Fruit fly (Drosophila melanogaster) whole organism, embryonic: ENCODE data around the gene drongo.

Experiments used
- BEAF-32 ChIP-seq: fragments of 200-800 bp; sonication (Bioruptor generic); optimal IDR thresholded peaks from 3 replicates; lab custom pipeline; 2017; ENCODE audit warnings: missing biosample characterization, missing genetic modification characterization, mild to moderate bottlenecking, moderate library complexity, missing genetic modification reagents
- CG10274 ChIP-seq: fragments of 200-800 bp; sonication (Bioruptor generic); optimal IDR thresholded peaks from 3 replicates; lab custom pipeline; 2017; ENCODE audit warnings: missing biosample characterization, mild to moderate bottlenecking, missing genetic modification characterization
- CG10462 ChIP-seq: fragments of 200-800 bp; sonication (Bioruptor generic); optimal IDR thresholded peaks from 2 replicates; lab custom pipeline; 2016; ENCODE audit warnings: missing biosample characterization, missing genetic modification characterization
- CG11398 ChIP-seq: fragments of 200-800 bp; sonication (Bioruptor generic); optimal IDR thresholded peaks from 2 replicates; lab custom pipeline; 2016; ENCODE audit warnings: missing biosample characterization, missing genetic modification characterization
- CG12155 ChIP-seq: fragments of 200-800 bp; sonication (Bioruptor generic); optimal IDR thresholded peaks from 3 replicates; lab custom pipeline; 2016; ENCODE audit warnings: missing biosample characterization, missing genetic modification characterization
- CG12236 ChIP-seq: fragments of 200-800 bp; sonication (Bioruptor generic); optimal IDR thresholded peaks from 2 replicates; lab custom pipeline; 2016; ENCODE audit warnings: missing biosample characterization, missing genetic modification characterization
- CG1233 ChIP-seq: fragments of 200-800 bp; sonication (Bioruptor generic); optimal IDR thresholded peaks from 4 replicates; lab custom pipeline; 2018; ENCODE audit warnings: missing biosample characterization, mild to moderate bottlenecking, missing genetic modification characterization
- CG13424 ChIP-seq: fragments of 200-800 bp; sonication (Bioruptor generic); optimal IDR thresholded peaks from 2 replicates; lab custom pipeline; 2019; ENCODE audit warnings: missing biosample characterization, mild to moderate bottlenecking, missing genetic modification characterization, moderate library complexity
- CG14860 ChIP-seq: fragments of 200-800 bp; sonication (Bioruptor generic); IDR thresholded peaks from 3 replicates; pipeline ENCODE4 v1.3.6; 2022; ENCODE audit warnings: missing biosample characterization, missing genetic modification characterization; ENCODE audit not compliant: partially characterized antibody
- CG17186 ChIP-seq: fragments of 200-800 bp; sonication (Bioruptor generic); optimal IDR thresholded peaks from 3 replicates; lab custom pipeline; 2017; ENCODE audit warnings: missing biosample characterization, missing genetic modification reagents, missing genetic modification characterization
- CG1792 ChIP-seq: fragments of 200-800 bp; sonication (Bioruptor generic); optimal IDR thresholded peaks from 2 replicates; lab custom pipeline; 2016; ENCODE audit warnings: missing biosample characterization, missing genetic modification characterization
- CG2712 ChIP-seq: fragments of 200-800 bp; optimal IDR thresholded peaks from 3 replicates; lab custom pipeline; 2019; ENCODE audit warnings: missing biosample characterization, mild to moderate bottlenecking, missing genetic modification characterization, moderate library complexity
- CG30403 ChIP-seq: fragments of 200-800 bp; sonication (Bioruptor generic); optimal IDR thresholded peaks from 3 replicates; lab custom pipeline; 2016; ENCODE audit warnings: missing biosample characterization, missing genetic modification characterization
- CG32772 ChIP-seq: fragments of 200-800 bp; sonication (Bioruptor generic); IDR thresholded peaks from 2 replicates; pipeline ENCODE4 v1.3.6; 2022; ENCODE audit warnings: missing biosample characterization, missing genetic modification characterization
- CG3281 ChIP-seq: fragments of 200-800 bp; sonication (Bioruptor generic); optimal IDR thresholded peaks from 3 replicates; lab custom pipeline; 2017; ENCODE audit warnings: missing biosample characterization, mild to moderate bottlenecking, missing genetic modification characterization
- CG33213 ChIP-seq: fragments of 200-800 bp; sonication (Bioruptor generic); optimal IDR thresholded peaks from 3 replicates; lab custom pipeline; 2016; ENCODE audit warnings: missing biosample characterization, missing genetic modification characterization
- CG3407 ChIP-seq: fragments of 200-800 bp; sonication (Bioruptor generic); optimal IDR thresholded peaks from 2 replicates; lab custom pipeline; 2018; ENCODE audit warnings: missing biosample characterization, mild to moderate bottlenecking, missing genetic modification characterization
- CG34224 ChIP-seq: fragments of 200-800 bp; sonication (Bioruptor generic); IDR thresholded peaks from 3 replicates; pipeline ENCODE4 v1.3.6; 2022; ENCODE audit warnings: missing biosample characterization, missing genetic modification characterization; ENCODE audit not compliant: partially characterized antibody
- CG6683 ChIP-seq: fragments of 200-800 bp; sonication (Bioruptor generic); optimal IDR thresholded peaks from 2 replicates; lab custom pipeline; 2017; ENCODE audit warnings: missing biosample characterization, mild to moderate bottlenecking, missing genetic modification characterization, missing genetic modification reagents
- CG6765 ChIP-seq: fragments of 200-800 bp; sonication (Bioruptor generic); optimal IDR thresholded peaks from 3 replicates; lab custom pipeline; 2017; ENCODE audit warnings: missing biosample characterization, mild to moderate bottlenecking, missing genetic modification characterization
- CG7963 ChIP-seq: fragments of 200-800 bp; sonication (Bioruptor generic); IDR thresholded peaks from 3 replicates; pipeline ENCODE4 v1.3.6; 2022; ENCODE audit warnings: missing biosample characterization, missing genetic modification characterization; ENCODE audit not compliant: partially characterized antibody
- CG8281 ChIP-seq: fragments of 200-800 bp; sonication (Bioruptor generic); optimal IDR thresholded peaks from 2 replicates; lab custom pipeline; 2018; ENCODE audit warnings: missing biosample characterization, mild to moderate bottlenecking, missing genetic modification characterization, moderate library complexity
- CG8478 ChIP-seq: fragments of >200 bp; optimal IDR thresholded peaks from 2 replicates; lab custom pipeline; 2018
- Chrac-16 ChIP-seq: fragments of 200-800 bp; sonication (Bioruptor generic); optimal IDR thresholded peaks from 3 replicates; lab custom pipeline; 2016; ENCODE audit warnings: missing biosample characterization, missing genetic modification characterization
- Doc2 ChIP-seq: fragments of 200-800 bp; sonication (Bioruptor generic); IDR thresholded peaks from 2 replicates; pipeline ENCODE4 v1.3.6; 2022; ENCODE audit warnings: missing biosample characterization, missing genetic modification characterization
- E2f2 ChIP-seq: fragments of 200-800 bp; sonication (Bioruptor generic); IDR thresholded peaks from 2 replicates; pipeline ENCODE4 v1.3.6; 2022; ENCODE audit warnings: missing biosample characterization, missing genetic modification characterization
- Elba2 ChIP-seq: fragments of 200-800 bp; sonication (Bioruptor generic); optimal IDR thresholded peaks from 3 replicates; lab custom pipeline; 2016; ENCODE audit warnings: missing biosample characterization, missing genetic modification characterization
- Ets65A ChIP-seq: fragments of 200-800 bp; sonication (Bioruptor generic); peaks from one replicate; lab custom pipeline; 2016; ENCODE audit warnings: missing biosample characterization, missing genetic modification characterization
- H15 ChIP-seq: fragments of 200-800 bp; sonication (Bioruptor generic); IDR thresholded peaks from 3 replicates; pipeline ENCODE4 v1.3.6; 2022; ENCODE audit warnings: missing biosample characterization, missing genetic modification characterization
- HmgD ChIP-seq: fragments of 200-800 bp; sonication (Bioruptor generic); optimal IDR thresholded peaks from 3 replicates; lab custom pipeline; 2016; ENCODE audit warnings: missing biosample characterization, missing genetic modification characterization
- Hmx ChIP-seq: fragments of 200-800 bp; sonication (Bioruptor generic); optimal IDR thresholded peaks from 2 replicates; lab custom pipeline; 2016; ENCODE audit warnings: missing biosample characterization, missing genetic modification characterization
- Lim3 ChIP-seq: fragments of 200-800 bp; sonication (Bioruptor generic); IDR thresholded peaks from 2 replicates; pipeline ENCODE4 v1.3.6; 2022; ENCODE audit warnings: missing biosample characterization, missing genetic modification characterization
- MBD-R2 ChIP-seq: fragments of 200-800 bp; sonication (Bioruptor generic); IDR thresholded peaks from 2 replicates; pipeline ENCODE4 v1.3.6; 2022; ENCODE audit warnings: missing biosample characterization, missing genetic modification characterization
- MTF-1 ChIP-seq: fragments of 200-800 bp; sonication (Bioruptor generic); optimal IDR thresholded peaks from 2 replicates; lab custom pipeline; 2018; ENCODE audit warnings: missing biosample characterization, mild to moderate bottlenecking, missing genetic modification characterization, borderline replicate concordance
- NC2β ChIP-seq: fragments of 200-800 bp; sonication (Bioruptor generic); optimal IDR thresholded peaks from 2 replicates; lab custom pipeline; 2016; ENCODE audit warnings: missing biosample characterization, missing genetic modification characterization
- Trl ChIP-seq, 3 experiments: fragments of >200 bp in 2 of 3; fragments of 200-800 bp in 1 of 3; sonication (Bioruptor generic) in 1 of 3; optimal IDR thresholded peaks; 2 replicates in 1 of 3; 3 replicates in 2 of 3; lab custom pipeline; 2016 to 2017; ENCODE audit warnings: missing biosample characterization in 1 of 3, missing genetic modification characterization in 1 of 3
- ap ChIP-seq: fragments of 200-800 bp; sonication (Bioruptor generic); IDR thresholded peaks from 2 replicates; pipeline ENCODE4 v1.3.6; 2022; ENCODE audit warnings: missing biosample characterization, missing genetic modification characterization
- bab2 ChIP-seq: fragments of 200-800 bp; sonication (Bioruptor generic); optimal IDR thresholded peaks from 2 replicates; lab custom pipeline; 2016; ENCODE audit warnings: missing biosample characterization, missing genetic modification characterization
- bigmax ChIP-seq: fragments of 200-800 bp; sonication (Bioruptor generic); optimal IDR thresholded peaks from 2 replicates; lab custom pipeline; 2018; ENCODE audit warnings: missing biosample characterization, mild to moderate bottlenecking, missing genetic modification characterization
- exex ChIP-seq: fragments of 200-800 bp; sonication (Bioruptor generic); optimal IDR thresholded peaks from 4 replicates; lab custom pipeline; 2018; ENCODE audit warnings: missing biosample characterization, mild to moderate bottlenecking, missing genetic modification characterization, moderate library complexity
- grn ChIP-seq: fragments of 200-800 bp; sonication (Bioruptor generic); optimal IDR thresholded peaks from 3 replicates; lab custom pipeline; 2017; ENCODE audit warnings: missing biosample characterization, missing genetic modification characterization
- hkb ChIP-seq, 2 experiments: fragments of 200-800 bp in 1 of 2; fragments of >200 bp in 1 of 2; sonication (Bioruptor generic) in 1 of 2; IDR thresholded peaks in 1 of 2; optimal IDR thresholded peaks in 1 of 2; 2 replicates each; pipeline versions ENCODE4 v1.3.6 to Lab custom; 2017 to 2022; ENCODE audit warnings: missing biosample characterization in 1 of 2, missing genetic modification characterization in 1 of 2
- ind ChIP-seq: fragments of 200-800 bp; sonication (Bioruptor generic); optimal IDR thresholded peaks from 3 replicates; lab custom pipeline; 2016; ENCODE audit warnings: missing biosample characterization, missing genetic modification characterization
- kah ChIP-seq: fragments of 200-800 bp; sonication (Bioruptor generic); optimal IDR thresholded peaks from 2 replicates; lab custom pipeline; 2018; ENCODE audit warnings: missing biosample characterization, mild to moderate bottlenecking, missing genetic modification characterization
- maf-S ChIP-seq: fragments of 200-800 bp; sonication (Bioruptor generic); optimal IDR thresholded peaks from 2 replicates; lab custom pipeline; 2016; ENCODE audit warnings: missing biosample characterization, missing genetic modification characterization
- pnt ChIP-seq: fragments of 200-800 bp; sonication (Bioruptor generic); optimal IDR thresholded peaks from 3 replicates; lab custom pipeline; 2016; ENCODE audit warnings: missing biosample characterization, missing genetic modification characterization
- repo ChIP-seq: fragments of 200-800 bp; sonication (Bioruptor generic); optimal IDR thresholded peaks from 2 replicates; lab custom pipeline; 2016; ENCODE audit warnings: missing biosample characterization, missing genetic modification characterization
- salm ChIP-seq: fragments of 200-800 bp; sonication (Bioruptor generic); optimal IDR thresholded peaks from 2 replicates; lab custom pipeline; 2018; ENCODE audit warnings: missing biosample characterization, mild to moderate bottlenecking, missing genetic modification characterization
- tap ChIP-seq: fragments of 200-800 bp; optimal IDR thresholded peaks from 3 replicates; lab custom pipeline; 2019; ENCODE audit warnings: missing biosample characterization, mild to moderate bottlenecking, missing genetic modification characterization, moderate library complexity
- unc-4 ChIP-seq: fragments of 200-800 bp; sonication (Bioruptor generic); IDR thresholded peaks from 2 replicates; pipeline ENCODE4 v1.3.6; 2022; ENCODE audit warnings: missing biosample characterization, missing genetic modification characterization; ENCODE audit not compliant: partially characterized antibody

drongo gene

dm6 chr2L:841708-842107, 9.2 kb downstream of the drongo start (continued):
- TF ChIP-seq CG12155 (GFP tag; lab: Kevin White, UChicago) (peak; percentile 70), CG10274 (peak; percentile 55), CG33213 (GFP tag; lab: Kevin White, UChicago) (no peak), pnt (GFP tag; lab: Kevin White, UChicago) (no peak), CG3407 (GFP tag; lab: Kevin White, UChicago) (peak; percentile 19), exex (tag; lab: Kevin White, UChicago) (peak; percentile 24), CG14860 (GFP tag; lab: Robert Waterston, UW) (no peak), salm (tag; lab: Kevin White, UChicago) (no peak), CG7963 (GFP tag; lab: Robert Waterston, UW) (no peak), CG10462 (GFP tag; lab: Kevin White, UChicago) (peak; percentile 35), bab2 (GFP tag; lab: Kevin White, UChicago) (peak; percentile 35), Elba2 (no peak), CG13424 (peak; percentile 58), CG8281 (tag; lab: Kevin White, UChicago) (peak; percentile 32), MBD-R2 (GFP tag; lab: Robert Waterston, UW) (peak; percentile 76; the same call in 1 of the 2 replicates), CG2712 (tag; lab: Kevin White, UChicago) (peak; percentile 68), Trl (optimal IDR thresholded peaks at IDR 0.05; lab: Kevin White, UChicago) (no peak), Trl (GFP tag; optimal IDR thresholded peaks at IDR 0.05; lab: Kevin White, UChicago) (peak; percentile 32), CG1233 (GFP tag; lab: Kevin White, UChicago) (peak; percentile 57), H15 (GFP tag; lab: Robert Waterston, UW) (peak; percentile 74; the same call in 2 of the 3 replicates), maf-S (GFP tag; lab: Kevin White, UChicago) (peak; percentile 48), CG34224 (GFP tag; lab: Robert Waterston, UW) (no peak), CG1792 (GFP tag; lab: Kevin White, UChicago) (peak; percentile 19), kah (GFP tag; lab: Kevin White, UChicago) (peak; percentile 11), CG12236 (peak; percentile 19), grn (GFP tag; lab: Kevin White, UChicago) (no peak), Chrac-16 (GFP tag; lab: Kevin White, UChicago) (peak; percentile 70), CG8478 (lab: Kevin White, UChicago) (no peak), HmgD (GFP tag; lab: Kevin White, UChicago) (no peak), E2f2 (GFP tag; lab: Robert Waterston, UW) (peak; percentile 61), Hmx (GFP tag; lab: Kevin White, UChicago) (no peak), Lim3 (GFP tag; lab: Robert Waterston, UW) (peak; percentile 52; the same call in 1 of the 2 replicates), ap (GFP tag; lab: Robert Waterston, UW) (peak; percentile 51; the same call in 1 of the 2 replicates), bigmax (GFP tag; lab: Kevin White, UChicago) (no peak), unc-4 (GFP tag; lab: Robert Waterston, UW) (no peak), CG32772 (peak; percentile 77), ind (peak; percentile 70), MTF-1 (GFP tag; lab: Kevin White, UChicago) (no peak), CG30403 (peak; percentile 79), CG6683 (GFP tag; lab: Kevin White, UChicago) (peak; percentile 15), tap (peak; percentile 36), CG17186 (GFP tag; lab: Kevin White, UChicago) (no peak), CG11398 (GFP tag; lab: Kevin White, UChicago) (no peak), NC2β (GFP tag; lab: Kevin White, UChicago) (peak; percentile 50), Doc2 (GFP tag; lab: Robert Waterston, UW) (0 out of 2 replicates have a peak, but pooled peaks have one; percentile 38), repo (GFP tag; lab: Kevin White, UChicago) (peak; percentile 23), BEAF-32 (GFP tag; lab: Kevin White, UChicago) (no peak), hkb (optimal IDR thresholded peaks at IDR 0.05; lab: Kevin White, UChicago) (no peak), hkb (GFP tag; IDR thresholded peaks at IDR 0.05; lab: Robert Waterston, UW) (peak; percentile 87), Ets65A (GFP tag; lab: Kevin White, UChicago) (peak; percentile 93), CG3281 (GFP tag; lab: Kevin White, UChicago) (peak; percentile 83), CG6765 (GFP tag; lab: Kevin White, UChicago) (peak; percentile 44)
